Worm (Caenorhabditis elegans) whole organism, young adult: ENCODE measurements around the gene ZK287.1.

ENCODE experiments used
- F10E7.11 ChIP-seq: sonication (generic microtip); optimal IDR thresholded peaks from 2 replicates; lab custom pipeline; 2017; ENCODE audit warnings: mild to moderate bottlenecking, missing genetic modification characterization, moderate library complexity, missing compliant biosample characterization
- F49E8.2 ChIP-seq: sonication (generic microtip); optimal IDR thresholded peaks from 3 replicates; lab custom pipeline; 2017; ENCODE audit warnings: missing genetic modification characterization, mild to moderate bottlenecking, missing compliant biosample characterization, antibody characterized with exemption, moderate library complexity; ENCODE audit not compliant: insufficient read depth
- T26A5.8 ChIP-seq: sonication (generic microtip); optimal IDR thresholded peaks from 2 replicates; lab custom pipeline; 2016; ENCODE audit warnings: missing genetic modification characterization, missing compliant biosample characterization
- pha-4 ChIP-seq: fragments of 150-350 bp; sonication (generic microtip); optimal IDR thresholded peaks from 2 replicates; lab custom pipeline; 2014; ENCODE audit warnings: missing biosample characterization, missing genetic modification reagents, missing genetic modification characterization
- snpc-1.1 ChIP-seq: sonication (generic microtip); optimal IDR thresholded peaks from 2 replicates; lab custom pipeline; 2017; ENCODE audit warnings: missing genetic modification characterization, mild to moderate bottlenecking, missing compliant biosample characterization, antibody characterized with exemption, moderate library complexity, missing genotype, missing genetic modification reagents; ENCODE audit not compliant: insufficient read depth

- TF ChIP-seq pha-4 (tag; lab: Kevin White, UChicago) = no peak
- TF ChIP-seq snpc-1.1 (tag; lab: Kevin White, UChicago) = no peak
- TF ChIP-seq F49E8.2 (tag; lab: Kevin White, UChicago) = no peak
- TF ChIP-seq F10E7.11 (tag; lab: Kevin White, UChicago) = no peak
- no peak for TF ChIP-seq T26A5.8 (tag; lab: Kevin White, UChicago)
These were observed 13.8 kb downstream of the ZK287.1 start for ce11 chrV:9680260-9680659.
